Worm (Caenorhabditis elegans) whole organism, mixed stage, embryonic: ENCODE results near the gene otpl-8.

Source experiments
- mep-1 ChIP-seq: fragments of 150-350 bp; optimal IDR thresholded peaks from 2 replicates; lab custom pipeline; 2017; ENCODE audit warnings: missing biosample characterization, missing genetic modification reagents, missing genetic modification characterization, inconsistent platforms
- nhr-28 ChIP-seq: fragments of 150-350 bp; optimal IDR thresholded peaks from 2 replicates; lab custom pipeline; 2014; ENCODE audit warnings: missing biosample characterization, missing genetic modification characterization
- pha-4 ChIP-seq: fragments of 150-350 bp; optimal IDR thresholded peaks from 2 replicates; lab custom pipeline; 2018; ENCODE audit warnings: missing biosample characterization, missing genetic modification reagents, missing genetic modification characterization
- unc-39 ChIP-seq: fragments of 150-350 bp; optimal IDR thresholded peaks from 2 replicates; lab custom pipeline; 2014; ENCODE audit warnings: missing biosample characterization, missing genetic modification characterization
- unc-62 ChIP-seq: fragments of 150-350 bp; optimal IDR thresholded peaks from 2 replicates; lab custom pipeline; 2014; ENCODE audit warnings: missing biosample characterization, missing genetic modification reagents, missing genetic modification characterization
- ztf-11 ChIP-seq: fragments of 150-350 bp; optimal IDR thresholded peaks from 2 replicates; lab custom pipeline; 2014; ENCODE audit warnings: missing biosample characterization, missing genetic modification characterization

DNA sequence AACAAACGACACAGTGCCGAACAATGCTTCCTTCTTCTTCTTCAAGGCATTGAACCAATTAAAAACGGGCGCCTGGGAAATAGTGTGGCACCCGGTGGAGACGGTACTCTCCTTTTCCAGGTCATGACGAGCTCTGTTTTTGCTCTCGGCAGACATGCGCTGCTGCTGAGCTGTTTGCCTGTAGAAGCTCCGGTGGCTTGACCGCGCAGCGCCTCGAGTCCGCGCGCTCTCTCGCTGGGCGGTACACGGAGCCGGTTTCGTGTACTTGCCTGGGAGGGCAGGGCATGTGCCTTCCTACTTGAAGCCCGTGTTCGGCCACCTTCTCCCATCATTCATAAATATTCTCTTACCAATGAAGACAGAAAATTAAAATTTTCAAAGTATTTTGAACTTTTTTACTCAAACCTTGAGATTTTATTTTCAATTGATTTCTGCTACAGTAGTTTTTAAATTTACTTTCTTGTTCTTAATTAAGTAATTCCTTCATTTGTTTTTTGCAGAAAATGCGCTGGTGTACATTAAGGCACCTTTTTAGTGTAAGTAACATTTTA, 10.3 kb downstream of the otpl-8 start, which contains the start of gene E01G6.1:
- no peak for TF ChIP-seq unc-62
- no peak for TF ChIP-seq unc-39 (tag; lab: Kevin White, UChicago)
- no peak for TF ChIP-seq mep-1 (tag; lab: Kevin White, UChicago)
- no peak for TF ChIP-seq nhr-28 (tag; lab: Kevin White, UChicago)
- no peak for TF ChIP-seq pha-4
- no peak for TF ChIP-seq ztf-11 (tag; lab: Kevin White, UChicago)
